Fruit fly (Drosophila melanogaster) whole organism, embryonic: ENCODE results near the gene CG13884.
A peak's percentile ranks its signal among the peaks of the same experiment; 100 is the strongest.

ENCODE experiments used
- Bgb ChIP-seq: fragments of 200-800 bp; sonication (Bioruptor generic); IDR thresholded peaks from 2 replicates; pipeline ENCODE4 v1.3.6; 2022; ENCODE audit warnings: missing biosample characterization, missing genetic modification characterization; ENCODE audit not compliant: partially characterized antibody
- CG1233 ChIP-seq: fragments of 200-800 bp; sonication (Bioruptor generic); optimal IDR thresholded peaks from 4 replicates; lab custom pipeline; 2018; ENCODE audit warnings: missing biosample characterization, mild to moderate bottlenecking, missing genetic modification characterization
- CG12769 ChIP-seq: fragments of 200-800 bp; sonication (Bioruptor generic); optimal IDR thresholded peaks from 2 replicates; lab custom pipeline; 2019; ENCODE audit warnings: missing biosample characterization, mild to moderate bottlenecking, missing genetic modification characterization, moderate library complexity
- CG13287 ChIP-seq: fragments of 200-800 bp; sonication (Bioruptor generic); IDR thresholded peaks from 2 replicates; pipeline ENCODE4 v1.3.6; 2022; ENCODE audit warnings: missing biosample characterization, missing genetic modification characterization; ENCODE audit not compliant: partially characterized antibody
- CG13775 ChIP-seq: fragments of 200-800 bp; sonication (Bioruptor generic); optimal IDR thresholded peaks from 3 replicates; lab custom pipeline; 2017; ENCODE audit warnings: missing biosample characterization, mild to moderate bottlenecking, missing genetic modification characterization
- CG14014 ChIP-seq: fragments of 200-800 bp; sonication (Bioruptor generic); IDR thresholded peaks from 2 replicates; pipeline ENCODE4 v1.3.6; 2022; ENCODE audit warnings: missing biosample characterization, missing genetic modification characterization
- CG14667 ChIP-seq: fragments of 200-800 bp; sonication (Bioruptor generic); IDR thresholded peaks from 2 replicates; pipeline ENCODE4 v1.3.6; 2022; ENCODE audit warnings: missing biosample characterization, missing genetic modification characterization
- CG15011 ChIP-seq: fragments of 200-800 bp; sonication (Bioruptor generic); optimal IDR thresholded peaks from 3 replicates; lab custom pipeline; 2018; ENCODE audit warnings: missing biosample characterization, mild to moderate bottlenecking, missing genetic modification characterization
- CG1647 ChIP-seq: fragments of 200-800 bp; sonication (Bioruptor generic); optimal IDR thresholded peaks from 3 replicates; lab custom pipeline; 2016; ENCODE audit warnings: missing biosample characterization, missing genetic modification characterization
- CG2199 ChIP-seq: fragments of 200-800 bp; sonication (Bioruptor generic); IDR thresholded peaks from 3 replicates; pipeline ENCODE4 v1.3.6; 2022; ENCODE audit warnings: missing biosample characterization, missing genetic modification characterization
- CG30403 ChIP-seq: fragments of 200-800 bp; sonication (Bioruptor generic); optimal IDR thresholded peaks from 3 replicates; lab custom pipeline; 2016; ENCODE audit warnings: missing biosample characterization, missing genetic modification characterization
- CG3407 ChIP-seq: fragments of 200-800 bp; sonication (Bioruptor generic); optimal IDR thresholded peaks from 2 replicates; lab custom pipeline; 2018; ENCODE audit warnings: missing biosample characterization, mild to moderate bottlenecking, missing genetic modification characterization
- CG7928 ChIP-seq: fragments of 200-800 bp; sonication (Bioruptor generic); optimal IDR thresholded peaks from 2 replicates; lab custom pipeline; 2017; ENCODE audit warnings: missing biosample characterization, mild to moderate bottlenecking, missing genetic modification characterization
- CG9437 ChIP-seq: fragments of 200-800 bp; sonication (Bioruptor generic); optimal IDR thresholded peaks from 2 replicates; lab custom pipeline; 2018; ENCODE audit warnings: missing biosample characterization, mild to moderate bottlenecking, missing genetic modification characterization
- Camta ChIP-seq: fragments of 200-800 bp; sonication (Bioruptor generic); optimal IDR thresholded peaks from 2 replicates; lab custom pipeline; 2016; ENCODE audit warnings: missing biosample characterization, missing genetic modification characterization
- CkIIα-i1 ChIP-seq: fragments of 200-800 bp; sonication (Bioruptor generic); IDR thresholded peaks from 2 replicates; pipeline ENCODE4 v1.3.6; 2022; ENCODE audit warnings: missing biosample characterization, missing genetic modification characterization
- Dbx ChIP-seq: fragments of 200-800 bp; sonication (Bioruptor generic); IDR thresholded peaks from 3 replicates; pipeline ENCODE4 v1.3.6; 2022; ENCODE audit warnings: missing biosample characterization, missing genetic modification characterization
- Doc3 ChIP-seq: fragments of 200-800 bp; sonication (Bioruptor generic); IDR thresholded peaks from 3 replicates; pipeline ENCODE4 v1.3.6; 2022; ENCODE audit warnings: missing biosample characterization, missing genetic modification characterization; ENCODE audit not compliant: partially characterized antibody
- Eip74EF ChIP-seq, 2 experiments: fragments of 200-800 bp in 1 of 2; fragments of >200 bp in 1 of 2; sonication (Bioruptor generic) in 1 of 2; optimal IDR thresholded peaks; 2 replicates each; lab custom pipeline; 2017 to 2019; ENCODE audit warnings: missing biosample characterization in 2 of 2, missing genetic modification characterization in 2 of 2, mild to moderate bottlenecking in 1 of 2, moderate library complexity in 1 of 2
- Fer2 ChIP-seq: fragments of 200-800 bp; sonication (Bioruptor generic); optimal IDR thresholded peaks from 2 replicates; lab custom pipeline; 2018; ENCODE audit warnings: missing biosample characterization, mild to moderate bottlenecking, missing genetic modification characterization, moderate library complexity
- H15 ChIP-seq: fragments of 200-800 bp; sonication (Bioruptor generic); IDR thresholded peaks from 3 replicates; pipeline ENCODE4 v1.3.6; 2022; ENCODE audit warnings: missing biosample characterization, missing genetic modification characterization
- Hr78 ChIP-seq, 2 experiments: fragments of 200-800 bp in 1 of 2; fragments of >200 bp in 1 of 2; sonication (Bioruptor generic) in 1 of 2; optimal IDR thresholded peaks; 2 replicates each; lab custom pipeline; 2017 to 2019; ENCODE audit warnings: missing biosample characterization in 2 of 2, missing genetic modification characterization in 2 of 2, mild to moderate bottlenecking in 1 of 2, moderate library complexity in 1 of 2
- Hsf ChIP-seq: fragments of 200-800 bp; sonication (Bioruptor generic); optimal IDR thresholded peaks from 3 replicates; lab custom pipeline; 2016; ENCODE audit warnings: missing biosample characterization, missing genetic modification characterization
- Pdp1 ChIP-seq, 2 experiments: fragments of 200-800 bp; sonication (Bioruptor generic); optimal IDR thresholded peaks; 3 replicates each; lab custom pipeline; 2016; ENCODE audit warnings: missing biosample characterization in 2 of 2, missing genetic modification characterization in 2 of 2, mild to moderate bottlenecking in 1 of 2, moderate library complexity in 1 of 2
- Taf1 ChIP-seq: fragments of 200-800 bp; sonication (Bioruptor generic); IDR thresholded peaks from 2 replicates; pipeline ENCODE4 v1.3.6; 2022; ENCODE audit warnings: missing biosample characterization, missing genetic modification characterization
- ase ChIP-seq: fragments of 200-800 bp; sonication (Bioruptor generic); IDR thresholded peaks from 3 replicates; pipeline ENCODE4 v1.3.6; 2022; ENCODE audit warnings: missing biosample characterization, missing genetic modification characterization
- bab2 ChIP-seq: fragments of 200-800 bp; sonication (Bioruptor generic); optimal IDR thresholded peaks from 2 replicates; lab custom pipeline; 2016; ENCODE audit warnings: missing biosample characterization, missing genetic modification characterization
- bowl ChIP-seq: fragments of 200-800 bp; sonication (Bioruptor generic); IDR thresholded peaks from 2 replicates; pipeline ENCODE4 v1.3.6; 2022; ENCODE audit warnings: missing biosample characterization, missing genetic modification characterization
- caup ChIP-seq: fragments of 200-800 bp; sonication (Bioruptor generic); optimal IDR thresholded peaks from 3 replicates; lab custom pipeline; 2017; ENCODE audit warnings: missing biosample characterization, mild to moderate bottlenecking, missing genetic modification characterization, moderate library complexity; ENCODE audit not compliant: severe bottlenecking
- emc ChIP-seq: fragments of 200-800 bp; sonication (Bioruptor generic); optimal IDR thresholded peaks from 2 replicates; lab custom pipeline; 2016; ENCODE audit warnings: missing biosample characterization, missing genetic modification characterization
- ems ChIP-seq: fragments of 200-800 bp; sonication (Bioruptor generic); optimal IDR thresholded peaks from 3 replicates; lab custom pipeline; 2016; ENCODE audit warnings: missing biosample characterization, missing genetic modification characterization
- ewg ChIP-seq: fragments of 200-800 bp; sonication (Bioruptor generic); optimal IDR thresholded peaks from 3 replicates; lab custom pipeline; 2017; ENCODE audit warnings: mild to moderate bottlenecking, missing biosample characterization, missing genetic modification reagents, missing genetic modification characterization
- exex ChIP-seq: fragments of 200-800 bp; sonication (Bioruptor generic); optimal IDR thresholded peaks from 4 replicates; lab custom pipeline; 2018; ENCODE audit warnings: missing biosample characterization, mild to moderate bottlenecking, missing genetic modification characterization, moderate library complexity
- gcm ChIP-seq: fragments of 200-800 bp; sonication (Bioruptor generic); optimal IDR thresholded peaks from 2 replicates; lab custom pipeline; 2019; ENCODE audit warnings: missing biosample characterization, mild to moderate bottlenecking, missing genetic modification characterization, moderate library complexity
- gfzf ChIP-seq: fragments of 200-800 bp; sonication (Bioruptor generic); optimal IDR thresholded peaks from 2 replicates; lab custom pipeline; 2016; ENCODE audit warnings: missing biosample characterization, mild to moderate bottlenecking, missing genetic modification characterization, moderate library complexity
- grau ChIP-seq: fragments of 200-800 bp; optimal IDR thresholded peaks from 3 replicates; lab custom pipeline; 2019; ENCODE audit warnings: missing biosample characterization, mild to moderate bottlenecking, missing genetic modification characterization, moderate library complexity
- her ChIP-seq: fragments of 200-800 bp; sonication (Bioruptor generic); optimal IDR thresholded peaks from 2 replicates; lab custom pipeline; 2016; ENCODE audit warnings: missing biosample characterization, missing genetic modification characterization
- ind ChIP-seq: fragments of 200-800 bp; sonication (Bioruptor generic); optimal IDR thresholded peaks from 3 replicates; lab custom pipeline; 2016; ENCODE audit warnings: missing biosample characterization, missing genetic modification characterization
- inv ChIP-seq: fragments of 200-800 bp; sonication (Bioruptor generic); IDR thresholded peaks from 2 replicates; pipeline ENCODE4 v1.3.6; 2022; ENCODE audit warnings: missing biosample characterization, missing genetic modification characterization; ENCODE audit not compliant: partially characterized antibody
- nerfin-1 ChIP-seq: fragments of 200-800 bp; sonication (Bioruptor generic); optimal IDR thresholded peaks from 3 replicates; lab custom pipeline; 2019; ENCODE audit warnings: missing biosample characterization, mild to moderate bottlenecking, missing genetic modification characterization, moderate library complexity
- pb ChIP-seq: fragments of 200-800 bp; sonication (Bioruptor generic); optimal IDR thresholded peaks from 3 replicates; lab custom pipeline; 2016; ENCODE audit warnings: missing biosample characterization, missing genetic modification characterization
- pho ChIP-seq: fragments of 200-800 bp; sonication (Bioruptor generic); optimal IDR thresholded peaks from 2 replicates; lab custom pipeline; 2016; ENCODE audit warnings: missing biosample characterization, missing genetic modification characterization
- pita ChIP-seq: fragments of 200-800 bp; sonication (Bioruptor generic); optimal IDR thresholded peaks from 2 replicates; lab custom pipeline; 2017; ENCODE audit warnings: missing biosample characterization, mild to moderate bottlenecking, missing genetic modification characterization
- prd ChIP-seq, 3 experiments: fragments of >200 bp in 2 of 3; fragments of 200-800 bp in 1 of 3; sonication (Bioruptor generic) in 1 of 3; optimal IDR thresholded peaks in 2 of 3; IDR thresholded peaks in 1 of 3; 2 replicates in 2 of 3; 3 replicates in 1 of 3; pipeline versions ENCODE4 v1.3.6 to Lab custom; 2017 to 2022; ENCODE audit warnings: missing biosample characterization in 1 of 3, missing genetic modification characterization in 1 of 3
- repo ChIP-seq: fragments of 200-800 bp; sonication (Bioruptor generic); optimal IDR thresholded peaks from 2 replicates; lab custom pipeline; 2016; ENCODE audit warnings: missing biosample characterization, missing genetic modification characterization
- tin ChIP-seq: fragments of 200-800 bp; sonication (Bioruptor generic); optimal IDR thresholded peaks from 3 replicates; lab custom pipeline; 2016; ENCODE audit warnings: missing biosample characterization, missing genetic modification characterization
- tio ChIP-seq: fragments of 200-800 bp; sonication (Bioruptor generic); optimal IDR thresholded peaks from 2 replicates; lab custom pipeline; 2017; ENCODE audit warnings: missing biosample characterization, missing genetic modification characterization, inconsistent platforms
- tx ChIP-seq: fragments of 200-800 bp; sonication (Bioruptor generic); optimal IDR thresholded peaks from 2 replicates; lab custom pipeline; 2016; ENCODE audit warnings: missing biosample characterization, missing genetic modification characterization
- z ChIP-seq: fragments of 200-800 bp; sonication (Bioruptor generic); IDR thresholded peaks from 3 replicates; pipeline ENCODE4 v1.3.6; 2022; ENCODE audit warnings: missing biosample characterization, missing genetic modification characterization
- zen2 ChIP-seq: fragments of 200-800 bp; sonication (Bioruptor generic); IDR thresholded peaks from 3 replicates; pipeline ENCODE4 v1.3.6; 2022; ENCODE audit warnings: missing biosample characterization, missing genetic modification characterization; ENCODE audit not compliant: partially characterized antibody

The CG13884 gene

DNA sequence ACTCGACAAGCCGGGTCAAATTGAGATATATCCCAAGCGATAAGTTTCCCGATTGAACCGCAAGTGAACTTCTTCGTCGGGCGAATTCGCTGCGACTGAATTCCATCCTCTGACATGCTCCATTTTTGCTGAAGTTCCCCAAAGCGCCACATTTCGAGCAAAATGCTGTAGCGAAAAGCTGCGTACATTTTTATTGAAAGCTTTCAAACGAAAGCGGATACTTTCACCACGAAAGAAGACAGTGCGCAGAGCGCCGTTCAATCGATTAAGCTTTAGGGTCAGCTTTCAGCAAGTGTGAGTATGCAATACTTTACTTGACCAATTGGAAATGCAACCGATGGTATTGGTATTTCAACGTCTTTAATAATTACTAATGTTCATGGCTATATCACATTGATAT lies 23.4 kb downstream of the CG13884 start, which contains the start of gene mthl10 (continued):
- TF ChIP-seq CG13287 (no peak; the same call in 1 of the 2 replicates), Hsf (GFP tag; lab: Kevin White, UChicago) (no peak), CG14667 (GFP tag; lab: Robert Waterston, UW) (no peak), CG15011 (GFP tag; lab: Kevin White, UChicago) (no peak), emc (GFP tag; lab: Kevin White, UChicago) (no peak), pho (GFP tag; lab: Kevin White, UChicago) (no peak), CG7928 (GFP tag; lab: Kevin White, UChicago) (no peak), grau (tag; lab: Kevin White, UChicago) (no peak), pita (GFP tag; lab: Kevin White, UChicago) (peak; percentile 59), Bgb (peak; percentile 13; the same call in 1 of the 2 replicates), ewg (GFP tag; lab: Kevin White, UChicago) (peak; percentile 57), Dbx (GFP tag; lab: Robert Waterston, UW) (no peak), gcm (GFP tag; lab: Kevin White, UChicago) (no peak), tx (GFP tag; lab: Kevin White, UChicago) (no peak), Eip74EF (GFP tag; optimal IDR thresholded peaks at IDR 0.05; lab: Kevin White, UChicago) (no peak), ase (GFP tag; lab: Robert Waterston, UW) (no peak), Fer2 (no peak), CG13775 (no peak), her (peak; percentile 81), CG30403 (GFP tag; lab: Kevin White, UChicago) (no peak), repo (GFP tag; lab: Kevin White, UChicago) (no peak), CG1233 (no peak), CG9437 (GFP tag; lab: Kevin White, UChicago) (no peak), pb (GFP tag; lab: Kevin White, UChicago) (no peak), tio (GFP tag; lab: Kevin White, UChicago) (no peak), CG3407 (GFP tag; lab: Kevin White, UChicago) (no peak), CkIIα-i1 (GFP tag; lab: Robert Waterston, UW) (no peak), tin (no peak), CG2199 (peak; percentile 64; the same call in 1 of the 3 replicates), ems (GFP tag; lab: Kevin White, UChicago) (no peak), Hr78 (GFP tag; optimal IDR thresholded peaks at IDR 0.05; lab: Kevin White, UChicago) (peak in 1 of 2 experiments; percentile 98), CG12769 (tag; lab: Kevin White, UChicago) (peak; percentile 75), CG1647 (GFP tag; lab: Kevin White, UChicago) (no peak), exex (tag; lab: Kevin White, UChicago) (peak; percentile 8), prd (optimal IDR thresholded peaks at IDR 0.05; lab: Kevin White, UChicago) (no peak), prd (GFP tag; IDR thresholded peaks at IDR 0.05; lab: Robert Waterston, UW) (no peak), gfzf (GFP tag; lab: Kevin White, UChicago) (peak; percentile 35), Taf1 (no peak), Camta (GFP tag; lab: Kevin White, UChicago) (no peak), Pdp1 (GFP tag; optimal IDR thresholded peaks at IDR 0.05; lab: Kevin White, UChicago) (no peak), inv (GFP tag; lab: Robert Waterston, UW) (no peak), z (GFP tag; lab: Robert Waterston, UW) (no peak), zen2 (GFP tag; lab: Robert Waterston, UW) (no peak), Doc3 (GFP tag; lab: Robert Waterston, UW) (no peak), bowl (no peak), CG14014 (no peak), H15 (GFP tag; lab: Robert Waterston, UW) (no peak), caup (GFP tag; lab: Kevin White, UChicago) (no peak), ind (GFP tag; lab: Kevin White, UChicago) (no peak), nerfin-1 (tag; lab: Kevin White, UChicago) (no peak), bab2 (no peak)
